Fruit fly (Drosophila melanogaster): ENCODE data around the gene Jig.

dm6 chr3R:14513420-14513819 lies 47.3 kb upstream of the Jig start, which contains the start of gene CG8461:
- TF ChIP-seq br (optimal IDR thresholded peaks at IDR 0.05) = no peak
- TF ChIP-seq mld (GFP tag; IDR thresholded peaks at IDR 0.05; ENCODE audit: partially characterized antibody) = no peak
- no peak for TF ChIP-seq lola (GFP tag; optimal IDR thresholded peaks at IDR 0.05)
- TF ChIP-seq onecut (GFP tag; IDR thresholded peaks at IDR 0.05) = no peak
- TF ChIP-seq CG11456 (GFP tag; IDR thresholded peaks at IDR 0.05) = no peak
- no peak for TF ChIP-seq nerfin-1 (tag; optimal IDR thresholded peaks at IDR 0.05)
- no peak for TF ChIP-seq CG8765 (GFP tag; IDR thresholded peaks at IDR 0.05)
- TF ChIP-seq CG4282 (GFP tag; optimal IDR thresholded peaks at IDR 0.05) = no peak
- TF ChIP-seq Ravus (GFP tag; IDR thresholded peaks at IDR 0.05) = no peak
